Worm (Caenorhabditis elegans) whole organism, L4 larva: ENCODE results near the gene spat-2.
A peak's percentile ranks its signal among the peaks of the same experiment; 100 is the strongest.

Experiments used
- D1046.2 ChIP-seq: fragments of 200-800 bp; sonication (Bioruptor generic); IDR thresholded peaks from 2 replicates; pipeline ENCODE4 v1.3.6; 2022; ENCODE audit warnings: missing genetic modification characterization, missing compliant biosample characterization
- F10B5.3 ChIP-seq: sonication (generic microtip); optimal IDR thresholded peaks from 2 replicates; lab custom pipeline; 2016; ENCODE audit warnings: mild to moderate bottlenecking, missing genetic modification characterization, missing compliant biosample characterization
- F37D6.2 ChIP-seq: sonication (generic microtip); optimal IDR thresholded peaks from 2 replicates; lab custom pipeline; 2016; ENCODE audit warnings: mild to moderate bottlenecking, missing genetic modification characterization, missing compliant biosample characterization
- F44E2.7 ChIP-seq: fragments of 200-800 bp; sonication (Bioruptor generic); IDR thresholded peaks from 2 replicates; pipeline ENCODE4 v2.1.2; 2022; ENCODE audit warnings: missing genetic modification characterization, missing compliant biosample characterization
- F49E8.2 ChIP-seq: sonication (generic microtip); optimal IDR thresholded peaks from 2 replicates; lab custom pipeline; 2016; ENCODE audit warnings: missing compliant biosample characterization, mild to moderate bottlenecking, missing genetic modification characterization, borderline replicate concordance
- R02D3.7 ChIP-seq: fragments of 150-350 bp; sonication (generic microtip); optimal IDR thresholded peaks from 3 replicates; lab custom pipeline; 2014; ENCODE audit warnings: missing biosample characterization, missing genetic modification characterization
- T26A8.4 ChIP-seq: fragments of 200-800 bp; sonication (Bioruptor generic); IDR thresholded peaks from 2 replicates; pipeline ENCODE4 v1.3.6; 2022; ENCODE audit warnings: missing genetic modification characterization, missing compliant biosample characterization
- Y105C5A.15 ChIP-seq: fragments of 200-800 bp; sonication (Bioruptor generic); IDR thresholded peaks from 2 replicates; pipeline ENCODE4 v1.3.6; 2022; ENCODE audit warnings: missing genetic modification characterization, missing compliant biosample characterization
- Y48G9A.11 ChIP-seq: fragments of 200-800 bp; sonication (Bioruptor generic); IDR thresholded peaks from 2 replicates; pipeline ENCODE4 v1.3.6; 2022; ENCODE audit warnings: missing genetic modification reagents, missing genetic modification characterization, missing compliant biosample characterization
- Y5F2A.4 ChIP-seq: fragments of 200-800 bp; sonication (Bioruptor generic); optimal IDR thresholded peaks from 2 replicates; lab custom pipeline; 2018; ENCODE audit warnings: mild to moderate bottlenecking, missing genetic modification characterization, missing compliant biosample characterization
- ZK337.2 ChIP-seq: fragments of 200-800 bp; sonication (Bioruptor generic); IDR thresholded peaks from 2 replicates; pipeline ENCODE4 v1.3.6; 2022; ENCODE audit warnings: missing genetic modification reagents, missing genetic modification characterization, missing compliant biosample characterization
- aha-1 ChIP-seq: fragments of 150-350 bp; peaks from one replicate; lab custom pipeline; 2014; ENCODE audit warnings: missing biosample characterization, missing genetic modification characterization
- aly-2 ChIP-seq: sonication (generic microtip); optimal IDR thresholded peaks from 2 replicates; lab custom pipeline; 2018; ENCODE audit warnings: missing biosample characterization, missing genetic modification characterization
- ama-1 ChIP-seq: fragments of 150-350 bp; optimal IDR thresholded peaks from 2 replicates; lab custom pipeline; 2014; ENCODE audit warnings: inconsistent platforms, mixed read lengths
- attf-4 ChIP-seq: sonication (generic microtip); optimal IDR thresholded peaks from 3 replicates; lab custom pipeline; 2017; ENCODE audit warnings: missing biosample characterization, missing genetic modification characterization
- ceh-28 ChIP-seq: fragments of 150-350 bp; optimal IDR thresholded peaks from 2 replicates; lab custom pipeline; 2014; ENCODE audit warnings: missing biosample characterization, missing genetic modification reagents, missing genetic modification characterization
- ceh-32 ChIP-seq: sonication (generic microtip); optimal IDR thresholded peaks from 2 replicates; lab custom pipeline; 2016; ENCODE audit warnings: mild to moderate bottlenecking, missing genetic modification characterization, missing compliant biosample characterization; ENCODE audit not compliant: poor library complexity
- dmd-6 ChIP-seq: fragments of 200-800 bp; sonication (Bioruptor generic); IDR thresholded peaks from 2 replicates; pipeline ENCODE4 v1.3.6; 2022; ENCODE audit warnings: missing genetic modification reagents, missing genetic modification characterization, missing compliant biosample characterization
- dmd-8 ChIP-seq: fragments of 200-800 bp; sonication (Bioruptor generic); IDR thresholded peaks from 2 replicates; pipeline ENCODE4 v1.3.6; 2022; ENCODE audit warnings: missing genetic modification characterization, missing compliant biosample characterization
- dmd-9 ChIP-seq: fragments of 200-800 bp; sonication (Bioruptor generic); IDR thresholded peaks from 2 replicates; pipeline ENCODE4 v1.3.6; 2022; ENCODE audit warnings: missing genetic modification reagents, missing genetic modification characterization, missing compliant biosample characterization
- dve-1 ChIP-seq: sonication (generic microtip); optimal IDR thresholded peaks from 2 replicates; lab custom pipeline; 2017; ENCODE audit warnings: antibody characterized with exemption, mild to moderate bottlenecking, missing genetic modification characterization, missing compliant biosample characterization; ENCODE audit not compliant: insufficient read depth
- egl-43 ChIP-seq: fragments of 200-800 bp; sonication (Bioruptor generic); IDR thresholded peaks from 2 replicates; pipeline ENCODE4 v1.3.6; 2022; ENCODE audit warnings: missing genetic modification reagents, missing genetic modification characterization, missing compliant biosample characterization
- fos-1 ChIP-seq: fragments of 150-350 bp; optimal IDR thresholded peaks from 2 replicates; lab custom pipeline; 2014; ENCODE audit warnings: missing biosample characterization, missing genetic modification characterization
- hlh-11 ChIP-seq: fragments of 200-800 bp; sonication (Bioruptor generic); optimal IDR thresholded peaks from 2 replicates; lab custom pipeline; 2018; ENCODE audit warnings: mild to moderate bottlenecking, missing genetic modification characterization, missing compliant biosample characterization
- hlh-30 ChIP-seq: sonication (generic microtip); optimal IDR thresholded peaks from 2 replicates; lab custom pipeline; 2017; ENCODE audit warnings: antibody characterized with exemption, mild to moderate bottlenecking, missing genetic modification characterization, missing compliant biosample characterization; ENCODE audit not compliant: insufficient read depth
- hmg-1.1 ChIP-seq: fragments of 200-800 bp; sonication (Bioruptor generic); IDR thresholded peaks from 2 replicates; pipeline ENCODE4 v1.3.6; 2022; ENCODE audit warnings: missing genetic modification reagents, missing genetic modification characterization, missing compliant biosample characterization
- jun-1 ChIP-seq: fragments of 150-350 bp; optimal IDR thresholded peaks from 2 replicates; lab custom pipeline; 2014; ENCODE audit warnings: missing biosample characterization, missing genetic modification reagents, missing genetic modification characterization
- lim-7 ChIP-seq: fragments of 200-800 bp; sonication (Bioruptor generic); IDR thresholded peaks from 2 replicates; pipeline ENCODE4 v1.3.6; 2022; ENCODE audit warnings: missing genetic modification characterization, missing compliant biosample characterization
- lin-15B ChIP-seq: fragments of 150-350 bp; sonication (generic microtip); optimal IDR thresholded peaks from 3 replicates; lab custom pipeline; 2014; ENCODE audit warnings: missing biosample characterization, missing genetic modification characterization
- lsy-2 ChIP-seq, 2 experiments: fragments of 150-350 bp in 1 of 2; sonication (generic microtip) in 1 of 2; optimal IDR thresholded peaks; 2 replicates each; lab custom pipeline; 2014 to 2017; ENCODE audit warnings: missing biosample characterization in 2 of 2, missing genetic modification characterization in 2 of 2
- madf-5 ChIP-seq, 2 experiments: fragments of 200-800 bp; sonication (Bioruptor generic); IDR thresholded peaks; 2 replicates each; pipeline ENCODE4 v1.3.6; 2022; ENCODE audit warnings: missing compliant biosample characterization in 2 of 2, missing genetic modification characterization in 2 of 2
- madf-9 ChIP-seq: fragments of 200-800 bp; sonication (Bioruptor generic); conservative IDR thresholded peaks from 2 replicates; pipeline ENCODE4 v1.3.6; 2022; ENCODE audit warnings: missing genetic modification reagents, missing genetic modification characterization, missing compliant biosample characterization
- mdt-29 ChIP-seq: fragments of 200-800 bp; sonication (Bioruptor generic); IDR thresholded peaks from 2 replicates; pipeline ENCODE4 v1.3.6; 2022; ENCODE audit warnings: missing genetic modification reagents, missing genetic modification characterization, missing compliant biosample characterization
- mep-1 ChIP-seq: fragments of 150-350 bp; sonication (generic microtip); optimal IDR thresholded peaks from 3 replicates; lab custom pipeline; 2014; ENCODE audit warnings: missing biosample characterization, missing genetic modification characterization
- mxl-3 ChIP-seq: fragments of 200-800 bp; sonication (Bioruptor generic); optimal IDR thresholded peaks from 2 replicates; lab custom pipeline; 2018; ENCODE audit warnings: mild to moderate bottlenecking, missing genetic modification characterization, missing compliant biosample characterization
- nhr-11 ChIP-seq: fragments of 150-350 bp; optimal IDR thresholded peaks from 2 replicates; lab custom pipeline; 2014; ENCODE audit warnings: missing biosample characterization, missing genetic modification characterization
- nhr-237 ChIP-seq: sonication (generic microtip); optimal IDR thresholded peaks from 2 replicates; lab custom pipeline; 2017; ENCODE audit warnings: missing biosample characterization, missing genetic modification characterization
- nhr-25 ChIP-seq: sonication (generic microtip); optimal IDR thresholded peaks from 2 replicates; lab custom pipeline; 2017; ENCODE audit warnings: missing genetic modification characterization, mild to moderate bottlenecking, missing compliant biosample characterization, antibody characterized with exemption, moderate library complexity, borderline replicate concordance; ENCODE audit not compliant: insufficient read depth
- nhr-42 ChIP-seq: fragments of 200-800 bp; sonication (Bioruptor generic); IDR thresholded peaks from 2 replicates; pipeline ENCODE4 v1.3.6; 2022; ENCODE audit warnings: missing genetic modification characterization, missing compliant biosample characterization
- nhr-77 ChIP-seq: fragments of 150-350 bp; optimal IDR thresholded peaks from 2 replicates; lab custom pipeline; 2014; ENCODE audit warnings: missing biosample characterization, missing genetic modification characterization
- pha-4 ChIP-seq, 2 experiments: fragments of 150-350 bp in 1 of 2; fragments of 200-800 bp in 1 of 2; sonication (Bioruptor generic) in 1 of 2; IDR thresholded peaks in 1 of 2; optimal IDR thresholded peaks in 1 of 2; 2 replicates each; pipeline versions ENCODE4 v1.3.6 to Lab custom; 2014 to 2022; ENCODE audit warnings: missing genetic modification characterization in 2 of 2, missing genetic modification reagents in 2 of 2, missing biosample characterization in 1 of 2, missing compliant biosample characterization in 1 of 2
- rbr-2 ChIP-seq: sonication (generic microtip); optimal IDR thresholded peaks from 2 replicates; lab custom pipeline; 2016; ENCODE audit warnings: missing genotype, missing genetic modification characterization, missing compliant biosample characterization
- sdz-12 ChIP-seq: fragments of 200-800 bp; sonication (Bioruptor generic); optimal IDR thresholded peaks from 2 replicates; lab custom pipeline; 2018; ENCODE audit warnings: mild to moderate bottlenecking, missing genetic modification characterization, missing compliant biosample characterization
- set-16 ChIP-seq: fragments of 200-800 bp; sonication (Bioruptor generic); IDR thresholded peaks from 2 replicates; pipeline ENCODE4 v1.3.6; 2022; ENCODE audit warnings: missing genetic modification reagents, missing genetic modification characterization, missing compliant biosample characterization
- snpc-1.2 ChIP-seq: fragments of 200-800 bp; sonication (Bioruptor generic); IDR thresholded peaks from 2 replicates; pipeline ENCODE4 v1.3.6; 2022; ENCODE audit warnings: missing genetic modification reagents, missing genetic modification characterization, missing compliant biosample characterization
- snpc-4 ChIP-seq: fragments of 150-350 bp; optimal IDR thresholded peaks from 2 replicates; lab custom pipeline; 2014; ENCODE audit warnings: missing biosample characterization, missing genetic modification characterization
- tag-97 ChIP-seq: fragments of 200-800 bp; sonication (Bioruptor generic); IDR thresholded peaks from 2 replicates; pipeline ENCODE4 v1.3.6; 2022; ENCODE audit warnings: missing genetic modification characterization, missing compliant biosample characterization
- tra-1 ChIP-seq: fragments of 200-800 bp; sonication (Bioruptor generic); IDR thresholded peaks from 2 replicates; pipeline ENCODE4 v1.3.6; 2022; ENCODE audit warnings: missing genetic modification reagents, missing genetic modification characterization, missing compliant biosample characterization
- unc-39 ChIP-seq: sonication (generic microtip); optimal IDR thresholded peaks from 2 replicates; lab custom pipeline; 2017; ENCODE audit warnings: missing biosample characterization, missing genetic modification characterization
- zfp-2 ChIP-seq: sonication (generic microtip); optimal IDR thresholded peaks from 2 replicates; lab custom pipeline; 2016; ENCODE audit warnings: mild to moderate bottlenecking, missing genetic modification characterization, missing compliant biosample characterization
- zfp-3 ChIP-seq: fragments of 200-800 bp; sonication (Bioruptor generic); conservative IDR thresholded peaks from 2 replicates; pipeline ENCODE4 v1.3.6; 2022; ENCODE audit warnings: missing genetic modification reagents, missing genetic modification characterization, missing compliant biosample characterization

The spat-2 gene

ce11 chrIII:11036132-11036531 lies 608 bp upstream of the spat-2 start (continued):
- no peak for TF ChIP-seq lin-15B
- 0 out of 2 replicates have a peak, but pooled peaks have one; percentile 34 for TF ChIP-seq nhr-42 (GFP tag; lab: Robert Waterston, UW)
- no peak for TF ChIP-seq ceh-32 (tag; lab: Kevin White, UChicago)
- no peak for TF ChIP-seq dmd-8 (GFP tag; lab: Robert Waterston, UW)
- TF ChIP-seq aly-2 (tag; lab: Kevin White, UChicago), result no peak
- TF ChIP-seq egl-43 (GFP tag; lab: Robert Waterston, UW), result no peak
- no peak for TF ChIP-seq zfp-3 (GFP tag; lab: Robert Waterston, UW)
- peak; percentile 29 for TF ChIP-seq ama-1 (lab: Kevin White, UChicago)
- peak; percentile 65 for TF ChIP-seq rbr-2 (tag; lab: Kevin White, UChicago)
- TF ChIP-seq fos-1, result no peak
- peak; percentile 63 for TF ChIP-seq hlh-30 (tag; lab: Kevin White, UChicago)
- TF ChIP-seq unc-39 (tag; lab: Kevin White, UChicago), result no peak
- TF ChIP-seq aha-1 (tag; lab: Kevin White, UChicago), result peak; percentile 34
- TF ChIP-seq F49E8.2 (tag; lab: Kevin White, UChicago), result peak; percentile 71
- TF ChIP-seq sdz-12, result no peak
- no peak for TF ChIP-seq zfp-2 (tag; lab: Kevin White, UChicago)
- peak; percentile 64 for TF ChIP-seq Y48G9A.11 (GFP tag; lab: Robert Waterston, UW)
- peak; percentile 44 for TF ChIP-seq hlh-11 (tag; lab: Kevin White, UChicago)
- no peak for TF ChIP-seq R02D3.7 (tag; lab: Kevin White, UChicago)
- TF ChIP-seq nhr-77 (tag; lab: Kevin White, UChicago), result peak; percentile 75
- no peak for TF ChIP-seq nhr-237
- no peak for TF ChIP-seq tra-1 (GFP tag; lab: Robert Waterston, UW)
- TF ChIP-seq snpc-4, result no peak
- TF ChIP-seq ZK337.2 (GFP tag; lab: Robert Waterston, UW), result 0 out of 2 replicates have a peak, but pooled peaks have one; percentile 45
- TF ChIP-seq madf-5 (GFP tag; IDR thresholded peaks at IDR 0.05; lab: Robert Waterston, UW), result no peak
- no peak for TF ChIP-seq jun-1
- no peak for TF ChIP-seq lim-7 (GFP tag; lab: Robert Waterston, UW)
- TF ChIP-seq set-16, result no peak
- peak; percentile 86 for TF ChIP-seq dve-1
- TF ChIP-seq snpc-1.2, result peak; percentile 65
- TF ChIP-seq lsy-2 (tag; optimal IDR thresholded peaks at IDR 0.05; lab: Kevin White, UChicago), result peak; percentile 77 to 98
- peak; percentile 56; the same call in 1 of the 2 replicates for TF ChIP-seq pha-4 (GFP tag; IDR thresholded peaks at IDR 0.05; lab: Robert Waterston, UW)
- TF ChIP-seq pha-4 (tag; optimal IDR thresholded peaks at IDR 0.05; lab: Kevin White, UChicago), result no peak
- peak; percentile 28 for TF ChIP-seq nhr-11 (tag; lab: Kevin White, UChicago)
- TF ChIP-seq mdt-29 (GFP tag; lab: Robert Waterston, UW), result peak; percentile 37; the same call in 1 of the 2 replicates
- TF ChIP-seq mep-1 (tag; lab: Kevin White, UChicago), result peak; percentile 49
- TF ChIP-seq ceh-28 (tag; lab: Kevin White, UChicago), result no peak
- peak; percentile 41 for TF ChIP-seq dmd-6 (GFP tag; lab: Robert Waterston, UW)
- no peak for TF ChIP-seq F37D6.2 (tag; lab: Kevin White, UChicago)
- TF ChIP-seq Y5F2A.4 (GFP tag; lab: Kevin White, UChicago), result no peak
- no peak for TF ChIP-seq F10B5.3 (tag; lab: Kevin White, UChicago)
- no peak for TF ChIP-seq mxl-3
- TF ChIP-seq F44E2.7 (GFP tag; lab: Robert Waterston, UW), result no peak
- no peak for TF ChIP-seq attf-4 (tag; lab: Kevin White, UChicago)
- TF ChIP-seq nhr-25 (tag; lab: Kevin White, UChicago), result no peak
- TF ChIP-seq Y105C5A.15 (GFP tag; lab: Robert Waterston, UW), result no peak
- TF ChIP-seq hmg-1.1, result peak; percentile 71
- TF ChIP-seq madf-9 (GFP tag; lab: Robert Waterston, UW), result no peak
- peak; percentile 37; the same call in 1 of the 2 replicates for TF ChIP-seq T26A8.4
- TF ChIP-seq dmd-9 (GFP tag; lab: Robert Waterston, UW), result no peak
- no peak for TF ChIP-seq tag-97 (GFP tag; lab: Robert Waterston, UW)
- TF ChIP-seq D1046.2 (GFP tag; lab: Robert Waterston, UW), result no peak
